Fruit fly (Drosophila melanogaster): ENCODE measurements around the gene btn.

DNA sequence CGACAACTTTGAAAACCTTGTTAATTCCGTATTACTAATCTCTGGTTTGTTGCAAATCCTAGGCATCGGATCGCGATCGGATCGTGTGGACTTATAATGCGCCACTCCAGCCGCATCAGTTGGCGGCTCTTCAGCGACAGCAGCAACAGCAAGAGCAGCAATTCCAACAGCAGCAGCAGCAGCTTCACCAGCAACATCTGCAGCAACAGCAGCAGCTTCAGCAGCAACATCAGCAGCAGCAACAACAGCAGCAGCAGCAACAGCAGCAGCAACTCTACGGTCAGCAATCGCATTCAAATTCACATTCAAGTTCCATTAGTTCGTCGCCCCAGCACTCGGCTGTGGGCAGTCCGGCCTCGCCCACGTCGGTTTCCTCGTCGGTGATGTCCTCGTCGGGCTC is 16.4 kb upstream of the btn start:
- TF ChIP-seq Mnt (GFP tag; optimal IDR thresholded peaks at IDR 0.05), result no peak
- TF ChIP-seq CG12768 (GFP tag; optimal IDR thresholded peaks at IDR 0.05), result no peak
- TF ChIP-seq tj (GFP tag; optimal IDR thresholded peaks at IDR 0.05), result no peak
- TF ChIP-seq CG33017 (tag; optimal IDR thresholded peaks at IDR 0.05), result no peak
- TF ChIP-seq toe (GFP tag; optimal IDR thresholded peaks at IDR 0.05), result no peak
- TF ChIP-seq Clk (GFP tag; optimal IDR thresholded peaks at IDR 0.05), result no peak
